4 worm cellular contexts compared by ENCODE assay signal in the genomic region with DNA sequence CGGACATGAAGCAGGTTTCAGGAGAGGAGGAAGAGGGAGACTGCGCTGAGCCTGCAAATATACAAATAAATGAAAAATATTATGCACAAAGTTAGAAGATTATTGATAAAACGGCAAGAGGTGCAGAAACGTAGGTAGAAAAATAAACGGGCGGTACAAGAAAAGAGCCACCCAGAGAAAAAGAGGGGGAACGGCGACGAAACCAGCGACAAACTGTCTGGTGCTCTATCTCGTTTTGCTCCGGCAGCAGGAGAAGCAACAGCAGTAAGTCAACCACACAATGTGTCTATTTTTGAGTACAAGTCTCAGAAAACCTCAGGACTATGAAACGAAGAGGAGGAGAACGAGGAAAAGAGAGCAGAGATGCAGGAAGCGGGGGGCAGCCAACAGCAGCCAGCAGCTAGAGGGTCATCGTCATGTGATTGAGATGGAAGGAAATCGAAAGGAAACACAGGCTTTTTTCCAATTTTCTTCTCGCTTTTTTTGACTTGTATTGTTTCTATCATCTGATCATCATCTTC.
TF ChIP-seq lines count a peak whose summit lies in the region.

A gene (minus strand): TSS at position 51 of the 521 bp plus-strand sequence.

TF ChIP-seq in whole organism, L1 larva, 84 proteins besides CTCF, POLR2A, EP300 and RAD21 (continued from another document and continues in another):
- TF ChIP-seq blmp-1 (tag; optimal IDR thresholded peaks at IDR 0.05; lab: Kevin White, UChicago) (peak; percentile 66), unc-62 (GFP tag; optimal IDR thresholded peaks at IDR 0.05; lab: Kevin White, UChicago) (no peak), ceh-90 (tag; optimal IDR thresholded peaks at IDR 0.05; lab: Kevin White, UChicago) (no peak), xbp-1 (tag; optimal IDR thresholded peaks at IDR 0.05; lab: Kevin White, UChicago) (peak; percentile 46), alr-1 (tag; optimal IDR thresholded peaks at IDR 0.05; lab: Kevin White, UChicago; ENCODE audit: borderline replicate concordance) (no peak), efl-3 (GFP tag; optimal IDR thresholded peaks at IDR 0.05; lab: Kevin White, UChicago) (no peak), lsy-2 (tag; optimal IDR thresholded peaks at IDR 0.05; lab: Kevin White, UChicago) (peak; percentile 58 to 71), egl-13 (tag; optimal IDR thresholded peaks at IDR 0.05; lab: Kevin White, UChicago) (peak; percentile 69), elt-3 (tag; optimal IDR thresholded peaks at IDR 0.05; lab: Kevin White, UChicago) (no peak), isw-1 (GFP tag; IDR thresholded peaks at IDR 0.05; lab: Robert Waterston, UW) (peak; percentile 5; the same call in 1 of the 2 replicates), fos-1 (tag; optimal IDR thresholded peaks at IDR 0.05; lab: Kevin White, UChicago) (peak; percentile 10), nhr-20 (tag; optimal IDR thresholded peaks at IDR 0.05; lab: Kevin White, UChicago) (peak; percentile 79), nhr-28 (tag; optimal IDR thresholded peaks at IDR 0.05; lab: Kevin White, UChicago) (no peak), vab-15 (tag; optimal IDR thresholded peaks at IDR 0.05; lab: Kevin White, UChicago) (no peak), mdl-1 (tag; optimal IDR thresholded peaks at IDR 0.05; lab: Kevin White, UChicago) (peak in 1 of 2 experiments; percentile 85), aly-2 (tag; optimal IDR thresholded peaks at IDR 0.05; lab: Kevin White, UChicago) (no peak), fkh-4 (tag; optimal IDR thresholded peaks at IDR 0.05; lab: Kevin White, UChicago; ENCODE audit: borderline replicate concordance) (no peak), pag-3 (tag; optimal IDR thresholded peaks at IDR 0.05; lab: Kevin White, UChicago; ENCODE audit: borderline replicate concordance, insufficient read depth) (no peak), lin-13 (GFP tag; optimal IDR thresholded peaks at IDR 0.05; lab: Kevin White, UChicago) (peak; percentile 59), tbx-2 (tag; optimal IDR thresholded peaks at IDR 0.05; lab: Kevin White, UChicago) (peak; percentile 79), ztf-11 (tag; optimal IDR thresholded peaks at IDR 0.05; lab: Kevin White, UChicago) (no peak), nhr-77 (tag; optimal IDR thresholded peaks at IDR 0.05; lab: Kevin White, UChicago) (peak; percentile 67), nhr-12 (tag; optimal IDR thresholded peaks at IDR 0.05; lab: Kevin White, UChicago) (no peak), lin-39 (tag; optimal IDR thresholded peaks at IDR 0.05; lab: Kevin White, UChicago) (no peak), lir-3 (tag; optimal IDR thresholded peaks at IDR 0.05; lab: Kevin White, UChicago; ENCODE audit: poor library complexity) (peak; percentile 44), ces-1 (GFP tag; optimal IDR thresholded peaks at IDR 0.05; lab: Kevin White, UChicago) (no peak), ets-5 (GFP tag; IDR thresholded peaks at IDR 0.05; lab: Robert Waterston, UW) (no peak), sptf-1 (tag; optimal IDR thresholded peaks at IDR 0.05; lab: Kevin White, UChicago) (no peak), C16A3.4 (tag; optimal IDR thresholded peaks at IDR 0.05; lab: Kevin White, UChicago) (peak; percentile 43), tlp-1 (tag; optimal IDR thresholded peaks at IDR 0.05; lab: Kevin White, UChicago) (no peak), nhr-47 (tag; optimal IDR thresholded peaks at IDR 0.05; lab: Kevin White, UChicago) (peak; percentile 68)

TF ChIP-seq in whole organism, L4 larva, 104 proteins besides CTCF, POLR2A, EP300 and RAD21 (continued from another document):
- TF ChIP-seq hmg-1.1 (GFP tag; IDR thresholded peaks at IDR 0.05; lab: Robert Waterston, UW) = peak; percentile 65
- peak; percentile 8; the same call in 1 of the 2 replicates for TF ChIP-seq ceh-20 (GFP tag; IDR thresholded peaks at IDR 0.05; lab: Robert Waterston, UW)
- TF ChIP-seq zag-1 (tag; optimal IDR thresholded peaks at IDR 0.05; lab: Kevin White, UChicago) = no peak
- TF ChIP-seq mxl-3 (GFP tag; optimal IDR thresholded peaks at IDR 0.05; lab: Kevin White, UChicago) = peak; percentile 33
- TF ChIP-seq mep-1 (tag; optimal IDR thresholded peaks at IDR 0.05; lab: Kevin White, UChicago) = peak; percentile 69
- TF ChIP-seq php-3 (GFP tag; IDR thresholded peaks at IDR 0.05; lab: Robert Waterston, UW) = peak; percentile 34; the same call in 1 of the 2 replicates
- TF ChIP-seq lin-38 (GFP tag; IDR thresholded peaks at IDR 0.05; lab: Robert Waterston, UW) = peak; percentile 45
- peak; percentile 64 for TF ChIP-seq set-16 (GFP tag; IDR thresholded peaks at IDR 0.05; lab: Robert Waterston, UW)
- no peak for TF ChIP-seq lin-15B (tag; optimal IDR thresholded peaks at IDR 0.05; lab: Kevin White, UChicago)
- TF ChIP-seq dmd-6 (GFP tag; IDR thresholded peaks at IDR 0.05; lab: Robert Waterston, UW) = peak; percentile 88
- peak; percentile 43 for TF ChIP-seq nhr-102 (tag; optimal IDR thresholded peaks at IDR 0.05; lab: Kevin White, UChicago)
- peak; percentile 79 for TF ChIP-seq ctbp-1 (GFP tag; IDR thresholded peaks at IDR 0.05; lab: Robert Waterston, UW)
- no peak; the same call in 1 of the 2 replicates for TF ChIP-seq madf-9 (GFP tag; conservative IDR thresholded peaks at IDR 0.05; lab: Robert Waterston, UW)
- TF ChIP-seq zip-11 (GFP tag; IDR thresholded peaks at IDR 0.05; lab: Robert Waterston, UW) = no peak
- peak in 1 of 2 experiments; percentile 63 for TF ChIP-seq lsy-2 (tag; optimal IDR thresholded peaks at IDR 0.05; lab: Kevin White, UChicago)
- peak; percentile 96 for TF ChIP-seq hlh-30 (tag; optimal IDR thresholded peaks at IDR 0.05; lab: Kevin White, UChicago; ENCODE audit: insufficient read depth)

TF ChIP-seq in whole organism, late embryonic, 69 proteins besides CTCF, POLR2A, EP300 and RAD21 (continued from another document):
- TF ChIP-seq ztf-16 (tag; optimal IDR thresholded peaks at IDR 0.05; lab: Kevin White, UChicago) (no peak), hlh-8 (tag; optimal IDR thresholded peaks at IDR 0.05; lab: Kevin White, UChicago) (no peak), C08G9.2 (tag; optimal IDR thresholded peaks at IDR 0.05; lab: Kevin White, UChicago) (no peak), unc-3 (GFP tag; conservative IDR thresholded peaks at IDR 0.05; lab: Robert Waterston, UW) (0 out of 2 replicates have a peak, but pooled peaks have one; percentile 43), unc-3 (tag; optimal IDR thresholded peaks at IDR 0.05; lab: Kevin White, UChicago) (peak; percentile 6), eyg-1 (tag; optimal IDR thresholded peaks at IDR 0.05; lab: Kevin White, UChicago) (no peak), unc-42 (tag; optimal IDR thresholded peaks at IDR 0.05; lab: Kevin White, UChicago) (peak; percentile 23), ceh-30 (tag; optimal IDR thresholded peaks at IDR 0.05; lab: Kevin White, UChicago) (no peak), K02D7.2 (tag; optimal IDR thresholded peaks at IDR 0.05; lab: Kevin White, UChicago) (no peak), nhr-11 (tag; optimal IDR thresholded peaks at IDR 0.05; lab: Kevin White, UChicago) (no peak), ets-4 (tag; optimal IDR thresholded peaks at IDR 0.05; lab: Kevin White, UChicago) (peak; percentile 3), fax-1 (tag; optimal IDR thresholded peaks at IDR 0.05; lab: Kevin White, UChicago) (no peak), fkh-6 (tag; optimal IDR thresholded peaks at IDR 0.05; lab: Kevin White, UChicago) (no peak), tbx-7 (tag; optimal IDR thresholded peaks at IDR 0.05; lab: Kevin White, UChicago) (no peak), unc-86 (tag; optimal IDR thresholded peaks at IDR 0.05; lab: Kevin White, UChicago) (no peak), unc-55 (GFP tag; optimal IDR thresholded peaks at IDR 0.05; lab: Kevin White, UChicago) (no peak), dve-1 (tag; optimal IDR thresholded peaks at IDR 0.05; lab: Kevin White, UChicago) (no peak), che-1 (tag; optimal IDR thresholded peaks at IDR 0.05; lab: Kevin White, UChicago) (no peak), pha-4 (tag; optimal IDR thresholded peaks at IDR 0.05; lab: Kevin White, UChicago) (no peak), hlh-30 (tag; optimal IDR thresholded peaks at IDR 0.05; lab: Kevin White, UChicago; ENCODE audit: insufficient read depth) (peak; percentile 86), K09A11.1 (tag; optimal IDR thresholded peaks at IDR 0.05; lab: Kevin White, UChicago; ENCODE audit: insufficient read depth) (no peak), hlh-13 (GFP tag; optimal IDR thresholded peaks at IDR 0.05; lab: Kevin White, UChicago) (no peak), T23F11.4 (GFP tag; optimal IDR thresholded peaks at IDR 0.05; lab: Kevin White, UChicago) (no peak), nfya-1 (tag; optimal IDR thresholded peaks at IDR 0.05; lab: Kevin White, UChicago) (peak; percentile 20), Y22D7AL.16 (tag; optimal IDR thresholded peaks at IDR 0.05; lab: Kevin White, UChicago) (no peak)

TF ChIP-seq in whole organism, young adult, 124 proteins besides CTCF, POLR2A, EP300 and RAD21 (continued from another document and continues in another):
- TF ChIP-seq B0261.1 (tag; optimal IDR thresholded peaks at IDR 0.05; lab: Kevin White, UChicago) (no peak), ets-4 (GFP tag; optimal IDR thresholded peaks at IDR 0.05; lab: Kevin White, UChicago) (peak; percentile 48), D2030.7 (GFP tag; IDR thresholded peaks at IDR 0.05; lab: Robert Waterston, UW) (no peak), T07F8.4 (tag; optimal IDR thresholded peaks at IDR 0.05; lab: Kevin White, UChicago) (no peak), ama-1 (optimal IDR thresholded peaks at IDR 0.05; lab: Kevin White, UChicago) (no peak), ama-1 (GFP tag; optimal IDR thresholded peaks at IDR 0.05; lab: Kevin White, UChicago) (no peak), nhr-120 (GFP tag; IDR thresholded peaks at IDR 0.05; lab: Robert Waterston, UW) (no peak), rec-8 (tag; optimal IDR thresholded peaks at IDR 0.05; lab: Kevin White, UChicago) (no peak), T26A5.8 (tag; optimal IDR thresholded peaks at IDR 0.05; lab: Kevin White, UChicago) (no peak), die-1 (tag; optimal IDR thresholded peaks at IDR 0.05; lab: Kevin White, UChicago) (peak; percentile 47), F39B2.1 (GFP tag; IDR thresholded peaks at IDR 0.05; lab: Robert Waterston, UW) (no peak), ccch-3 (GFP tag; optimal IDR thresholded peaks at IDR 0.05; lab: Kevin White, UChicago) (no peak), F33H1.4 (GFP tag; IDR thresholded peaks at IDR 0.05; lab: Robert Waterston, UW) (no peak), zfh-2 (GFP tag; conservative IDR thresholded peaks at IDR 0.05; lab: Robert Waterston, UW) (peak; percentile 93), ztf-18 (tag; optimal IDR thresholded peaks at IDR 0.05; lab: Kevin White, UChicago) (peak; percentile 55), lag-1 (GFP tag; IDR thresholded peaks at IDR 0.05; lab: Robert Waterston, UW) (no peak), lin-26 (GFP tag; IDR thresholded peaks at IDR 0.05; lab: Robert Waterston, UW) (no peak), B0336.3 (GFP tag; IDR thresholded peaks at IDR 0.05; lab: Robert Waterston, UW) (peak; percentile 66; the same call in 1 of the 2 replicates), let-526 (GFP tag; IDR thresholded peaks at IDR 0.05; lab: Robert Waterston, UW) (0 out of 2 replicates have a peak, but pooled peaks have one; percentile 39), somi-1 (GFP tag; optimal IDR thresholded peaks at IDR 0.05; lab: Kevin White, UChicago) (peak; percentile 32), F52B5.7 (tag; optimal IDR thresholded peaks at IDR 0.05; lab: Kevin White, UChicago) (no peak), ceh-58 (GFP tag; IDR thresholded peaks at IDR 0.05; lab: Robert Waterston, UW) (no peak), fkh-3 (tag; optimal IDR thresholded peaks at IDR 0.05; lab: Kevin White, UChicago) (no peak), ceh-91 (GFP tag; IDR thresholded peaks at IDR 0.05; lab: Robert Waterston, UW) (no peak), lir-1 (GFP tag; conservative IDR thresholded peaks at IDR 0.05; lab: Robert Waterston, UW) (peak; percentile 38; the same call in 1 of the 2 replicates), ceh-27 (GFP tag; optimal IDR thresholded peaks at IDR 0.05; lab: Kevin White, UChicago) (peak; percentile 46), tlf-1 (GFP tag; optimal IDR thresholded peaks at IDR 0.05; lab: Kevin White, UChicago) (no peak), dpff-1 (tag; optimal IDR thresholded peaks at IDR 0.05; lab: Kevin White, UChicago) (no peak), hlh-26 (GFP tag; conservative IDR thresholded peaks at IDR 0.05; lab: Robert Waterston, UW) (no peak), bed-2 (GFP tag; IDR thresholded peaks at IDR 0.05; lab: Robert Waterston, UW) (no peak), hmg-1.2 (GFP tag; IDR thresholded peaks at IDR 0.05; lab: Robert Waterston, UW) (peak; percentile 38; the same call in 1 of the 2 replicates), him-1 (tag; optimal IDR thresholded peaks at IDR 0.05; lab: Kevin White, UChicago) (no peak), F37B4.10 (GFP tag; IDR thresholded peaks at IDR 0.05; lab: Robert Waterston, UW) (no peak), Y79H2A.3 (GFP tag; conservative IDR thresholded peaks at IDR 0.05; lab: Robert Waterston, UW) (no peak), snpc-1.1 (tag; optimal IDR thresholded peaks at IDR 0.05; lab: Kevin White, UChicago; ENCODE audit: insufficient read depth) (no peak), cebp-2 (GFP tag; IDR thresholded peaks at IDR 0.05; lab: Robert Waterston, UW) (no peak), madf-3 (GFP tag; IDR thresholded peaks at IDR 0.05; lab: Robert Waterston, UW) (no peak), ztf-26 (tag; optimal IDR thresholded peaks at IDR 0.05; lab: Kevin White, UChicago) (peak; percentile 64), egrh-3 (GFP tag; IDR thresholded peaks at IDR 0.05; lab: Robert Waterston, UW) (peak; percentile 62; the same call in 1 of the 2 replicates), tbp1 (GFP tag; optimal IDR thresholded peaks at IDR 0.05; lab: Kevin White, UChicago) (peak; percentile 42), B0019.2 (GFP tag; conservative IDR thresholded peaks at IDR 0.05; lab: Robert Waterston, UW) (no peak), K12H6.12 (tag; optimal IDR thresholded peaks at IDR 0.05; lab: Kevin White, UChicago) (peak; percentile 74), repo-1 (tag; optimal IDR thresholded peaks at IDR 0.05; lab: Kevin White, UChicago) (peak; percentile 4), ZK185.1 (tag; optimal IDR thresholded peaks at IDR 0.05; lab: Kevin White, UChicago; ENCODE audit: poor library complexity, severe bottlenecking) (no peak), chd-7 (tag; optimal IDR thresholded peaks at IDR 0.05; lab: Kevin White, UChicago) (peak; percentile 75), lin-35 (GFP tag; optimal IDR thresholded peaks at IDR 0.05; lab: Kevin White, UChicago) (no peak), hmg-20 (GFP tag; IDR thresholded peaks at IDR 0.05; lab: Robert Waterston, UW) (no peak), mes-4 (tag; optimal IDR thresholded peaks at IDR 0.05; lab: Kevin White, UChicago) (no peak), F49E8.2 (tag; optimal IDR thresholded peaks at IDR 0.05; lab: Kevin White, UChicago; ENCODE audit: insufficient read depth) (no peak), dpl-1 (GFP tag; optimal IDR thresholded peaks at IDR 0.05; lab: Kevin White, UChicago) (no peak), nfya-2 (GFP tag; IDR thresholded peaks at IDR 0.05; lab: Robert Waterston, UW) (no peak), egl-18 (GFP tag; IDR thresholded peaks at IDR 0.05; lab: Robert Waterston, UW) (no peak), attf-5 (GFP tag; optimal IDR thresholded peaks at IDR 0.05; lab: Kevin White, UChicago) (peak; percentile 66), ztf-3 (GFP tag; optimal IDR thresholded peaks at IDR 0.05; lab: Kevin White, UChicago) (no peak), Y56A3A.18 (GFP tag; IDR thresholded peaks at IDR 0.05; lab: Robert Waterston, UW) (peak; percentile 66; the same call in 1 of the 2 replicates), F57C9.4 (tag; optimal IDR thresholded peaks at IDR 0.05; lab: Kevin White, UChicago) (no peak), bed-1 (GFP tag; IDR thresholded peaks at IDR 0.05; lab: Robert Waterston, UW) (no peak), snpc-3.4 (tag; optimal IDR thresholded peaks at IDR 0.05; lab: Kevin White, UChicago) (no peak), mxl-1 (tag; optimal IDR thresholded peaks at IDR 0.05; lab: Kevin White, UChicago) (no peak), nfyb-1 (GFP tag; IDR thresholded peaks at IDR 0.05; lab: Robert Waterston, UW) (peak; percentile 52), cebp-1 (GFP tag; IDR thresholded peaks at IDR 0.05; lab: Robert Waterston, UW) (no peak), cebp-1 (tag; optimal IDR thresholded peaks at IDR 0.05; lab: Kevin White, UChicago) (peak; percentile 84), F55B11.4 (tag; optimal IDR thresholded peaks at IDR 0.05; lab: Kevin White, UChicago; ENCODE audit: borderline replicate concordance, insufficient read depth) (no peak)
